Worm (Caenorhabditis elegans): ENCODE measurements around the gene F14D7.1.

Gene F14D7.1

ce11 chrV:14331477-14331876, 42.2 kb upstream of the F14D7.1 start, which contains the start of gene F47B8.8:
Gene F47B8.8 (plus strand): TSS chrV:14331733.
- no peak for TF ChIP-seq egl-27 (tag; optimal IDR thresholded peaks at IDR 0.05)
- no peak for TF ChIP-seq ZK337.2 (GFP tag; IDR thresholded peaks at IDR 0.05)
- no peak for TF ChIP-seq T20F7.1 (GFP tag; optimal IDR thresholded peaks at IDR 0.05)
- no peak for TF ChIP-seq pha-4 (GFP tag; IDR thresholded peaks at IDR 0.05)
- TF ChIP-seq pha-4 (tag; optimal IDR thresholded peaks at IDR 0.05) = no peak
- TF ChIP-seq mdl-1 (tag; optimal IDR thresholded peaks at IDR 0.05) = peak in 1 of 2 experiments; percentile 13

- no peak for TF ChIP-seq jun-1 (tag; optimal IDR thresholded peaks at IDR 0.05)
- TF ChIP-seq nhr-42 (GFP tag; IDR thresholded peaks at IDR 0.05) = no peak
- no peak for TF ChIP-seq spr-3 (GFP tag; optimal IDR thresholded peaks at IDR 0.05)
- TF ChIP-seq nhr-6 (tag; optimal IDR thresholded peaks at IDR 0.05) = no peak
- no peak for TF ChIP-seq ceh-62 (tag; optimal IDR thresholded peaks at IDR 0.05)
- TF ChIP-seq nhr-77 (tag; optimal IDR thresholded peaks at IDR 0.05) = no peak
- TF ChIP-seq aly-2 (tag; optimal IDR thresholded peaks at IDR 0.05) = no peak
- no peak for TF ChIP-seq nhr-111 (GFP tag; optimal IDR thresholded peaks at IDR 0.05)
- no peak for TF ChIP-seq tag-97 (GFP tag; IDR thresholded peaks at IDR 0.05)
- no peak for TF ChIP-seq snpc-1.2 (GFP tag; IDR thresholded peaks at IDR 0.05)
- TF ChIP-seq F37D6.2 (tag; optimal IDR thresholded peaks at IDR 0.05) = no peak
- no peak for TF ChIP-seq dmd-6 (GFP tag; IDR thresholded peaks at IDR 0.05)
- no peak for TF ChIP-seq ZK546.5 (tag; optimal IDR thresholded peaks at IDR 0.05)
- no peak for TF ChIP-seq sdz-12 (GFP tag; optimal IDR thresholded peaks at IDR 0.05)
- no peak for TF ChIP-seq aha-1 (tag)
- no peak for TF ChIP-seq lin-15B (tag; optimal IDR thresholded peaks at IDR 0.05)
- TF ChIP-seq nhr-48 (tag; optimal IDR thresholded peaks at IDR 0.05) = no peak
Observed at ce11 chrV:14328806-14329205, 39.5 kb upstream of the F14D7.1 start, which contains the start of gene pepm-1. Gene pepm-1 (plus strand): TSS chrV:14329106.

ce11 chrV:14327776-14328175, 38.5 kb upstream of the F14D7.1 start, which contains the start of gene F47B8.5:
Gene F47B8.5 (minus strand): TSS chrV:14327876.
- no peak for TF ChIP-seq ztf-7 (tag; optimal IDR thresholded peaks at IDR 0.05)
- TF ChIP-seq zfp-2 (tag; optimal IDR thresholded peaks at IDR 0.05) = no peak
- no peak for TF ChIP-seq nhr-42 (GFP tag; IDR thresholded peaks at IDR 0.05)
- no peak for TF ChIP-seq jun-1 (tag; optimal IDR thresholded peaks at IDR 0.05)
- no peak for TF ChIP-seq ZK337.2 (GFP tag; IDR thresholded peaks at IDR 0.05)
- no peak for TF ChIP-seq duxl-1 (tag; optimal IDR thresholded peaks at IDR 0.05; ENCODE audit: poor library complexity)
- no peak for TF ChIP-seq mdt-29 (GFP tag; IDR thresholded peaks at IDR 0.05)
- TF ChIP-seq lin-1 (GFP tag; IDR thresholded peaks at IDR 0.05) = no peak
- TF ChIP-seq lin-15B (tag; optimal IDR thresholded peaks at IDR 0.05) = no peak
- TF ChIP-seq F44E2.7 (GFP tag; IDR thresholded peaks at IDR 0.05) = no peak
- TF ChIP-seq ctbp-1 (GFP tag; IDR thresholded peaks at IDR 0.05) = no peak
- TF ChIP-seq attf-4 (tag; optimal IDR thresholded peaks at IDR 0.05) = no peak
- TF ChIP-seq zag-1 (tag; optimal IDR thresholded peaks at IDR 0.05) = no peak
- no peak for TF ChIP-seq arid-1 (GFP tag; conservative IDR thresholded peaks at IDR 0.05)

- TF ChIP-seq rbr-2 (tag; optimal IDR thresholded peaks at IDR 0.05) = no peak
- TF ChIP-seq ceh-32 (tag; optimal IDR thresholded peaks at IDR 0.05; ENCODE audit: poor library complexity) = no peak
- peak; percentile 20 for TF ChIP-seq nhr-77 (tag; optimal IDR thresholded peaks at IDR 0.05)
- TF ChIP-seq mxl-3 (GFP tag; optimal IDR thresholded peaks at IDR 0.05) = peak; percentile 13
- no peak for TF ChIP-seq spr-1 (tag; optimal IDR thresholded peaks at IDR 0.05)
- no peak for TF ChIP-seq nhr-48 (tag; optimal IDR thresholded peaks at IDR 0.05)
- TF ChIP-seq nhr-10 (tag; optimal IDR thresholded peaks at IDR 0.05) = no peak
- TF ChIP-seq aly-2 (tag; optimal IDR thresholded peaks at IDR 0.05) = no peak
- TF ChIP-seq jun-1 (tag; optimal IDR thresholded peaks at IDR 0.05) = no peak
- no peak for TF ChIP-seq zip-2 (tag; optimal IDR thresholded peaks at IDR 0.05)
- TF ChIP-seq madf-9 (GFP tag; conservative IDR thresholded peaks at IDR 0.05) = no peak
- peak; percentile 76 for TF ChIP-seq nhr-28 (tag; optimal IDR thresholded peaks at IDR 0.05)
- TF ChIP-seq vab-7 (GFP tag; IDR thresholded peaks at IDR 0.05) = 0 out of 2 replicates have a peak, but pooled peaks have one; percentile 17
- peak; percentile 99 for TF ChIP-seq set-16 (GFP tag; IDR thresholded peaks at IDR 0.05)
- peak; percentile 32; the same call in 1 of the 2 replicates for TF ChIP-seq lim-7 (GFP tag; IDR thresholded peaks at IDR 0.05)
- TF ChIP-seq arid-1 (GFP tag; conservative IDR thresholded peaks at IDR 0.05) = no peak
- no peak for TF ChIP-seq zip-11 (GFP tag; IDR thresholded peaks at IDR 0.05)
- TF ChIP-seq ztf-7 (tag; optimal IDR thresholded peaks at IDR 0.05) = no peak
- TF ChIP-seq lin-1 (GFP tag; IDR thresholded peaks at IDR 0.05) = no peak
Observed at ce11 chrV:14324502-14325467, 35.5 kb upstream of the F14D7.1 start, which contains the start of the genes F47B8.4 and F47B8.18. Gene F47B8.4 (minus strand): TSS chrV:14324673. Gene F47B8.18 (minus strand): TSS chrV:14325464.

All from whole organism, L4 larva.